Fruit fly (Drosophila melanogaster) whole organism, wandering third instar larva: ENCODE results near the gene Nha1.

Experiments
- CG9705 ChIP-seq: fragments of 200-800 bp; sonication (Bioruptor generic); optimal IDR thresholded peaks from 2 replicates; lab custom pipeline; 2018; ENCODE audit warnings: missing biosample characterization, mild to moderate bottlenecking, missing genetic modification characterization
- CrebA ChIP-seq: fragments of 200-800 bp; sonication (Bioruptor generic); optimal IDR thresholded peaks from 2 replicates; lab custom pipeline; 2016; ENCODE audit warnings: missing biosample characterization, mild to moderate bottlenecking, missing genetic modification characterization, borderline replicate concordance
- Dfd ChIP-seq: fragments of >200 bp; optimal IDR thresholded peaks from 2 replicates; lab custom pipeline; 2017; ENCODE audit warnings: missing biosample characterization, missing genetic modification characterization
- Dif ChIP-seq: fragments of 200-275, 200-300 bp; sonication (Bioruptor generic); optimal IDR thresholded peaks from 2 replicates; lab custom pipeline; 2018; ENCODE audit warnings: missing biosample characterization, missing genetic modification characterization; ENCODE audit not compliant: partially characterized antibody
- HLH106 ChIP-seq: fragments of 200-800 bp; optimal IDR thresholded peaks from 3 replicates; lab custom pipeline; 2019; ENCODE audit warnings: missing biosample characterization, mild to moderate bottlenecking, missing genetic modification characterization, moderate library complexity
- Hnf4 ChIP-seq: fragments of 200-800 bp; sonication (Bioruptor generic); optimal IDR thresholded peaks from 2 replicates; lab custom pipeline; 2016; ENCODE audit warnings: missing biosample characterization, mild to moderate bottlenecking, missing genetic modification characterization
- Hr78 ChIP-seq: fragments of >200 bp; optimal IDR thresholded peaks from 2 replicates; lab custom pipeline; 2017; ENCODE audit warnings: missing biosample characterization, missing genetic modification characterization
- Hr83 ChIP-seq: fragments of 200-300 bp; sonication (Bioruptor generic); optimal IDR thresholded peaks from 2 replicates; lab custom pipeline; 2016; ENCODE audit warnings: missing biosample characterization, mild to moderate bottlenecking, missing genetic modification characterization, moderate library complexity; ENCODE audit not compliant: poor library complexity, severe bottlenecking
- Jra ChIP-seq: sonication (Bioruptor generic); optimal IDR thresholded peaks from 2 replicates; lab custom pipeline; 2016; ENCODE audit warnings: missing biosample characterization, missing genetic modification characterization
- Myc ChIP-seq: fragments of >200 bp; optimal IDR thresholded peaks from 2 replicates; lab custom pipeline; 2017
- N ChIP-seq: fragments of >200 bp; optimal IDR thresholded peaks from 2 replicates; lab custom pipeline; 2018; ENCODE audit warnings: missing biosample characterization, missing external identifiers, missing genetic modification characterization
- OdsH ChIP-seq: fragments of 200-800 bp; sonication (Bioruptor generic); optimal IDR thresholded peaks from 2 replicates; lab custom pipeline; 2016; ENCODE audit warnings: missing biosample characterization, mild to moderate bottlenecking, missing genetic modification characterization
- Rel ChIP-seq, 2 experiments: fragments of 200-800 bp; sonication (Bioruptor generic) in 1 of 2; optimal IDR thresholded peaks; 2 replicates in 1 of 2; 3 replicates in 1 of 2; lab custom pipeline; 2016 to 2019; ENCODE audit warnings: mild to moderate bottlenecking in 2 of 2, missing biosample characterization in 2 of 2, missing genetic modification characterization in 2 of 2, moderate library complexity in 1 of 2
- Sp1 ChIP-seq: fragments of 200-800 bp; sonication (Bioruptor generic); optimal IDR thresholded peaks from 3 replicates; lab custom pipeline; 2019; ENCODE audit warnings: missing biosample characterization, mild to moderate bottlenecking, missing genetic modification characterization, moderate library complexity
- Vsx2 ChIP-seq: fragments of 200-300, 225-300 bp; sonication (Bioruptor generic); optimal IDR thresholded peaks from 2 replicates; lab custom pipeline; 2018; ENCODE audit warnings: missing biosample characterization, missing genetic modification characterization; ENCODE audit not compliant: partially characterized antibody
- br ChIP-seq: fragments of 200-800 bp; sonication (Bioruptor generic); optimal IDR thresholded peaks from 2 replicates; lab custom pipeline; 2016; ENCODE audit warnings: missing biosample characterization, missing genetic modification characterization
- brk ChIP-seq: fragments of 200-800 bp; sonication (Bioruptor generic); optimal IDR thresholded peaks from 2 replicates; lab custom pipeline; 2016; ENCODE audit warnings: missing biosample characterization, mild to moderate bottlenecking, missing genetic modification characterization
- dl ChIP-seq, 2 experiments: fragments of 175-275, 200-275 bp in 1 of 2; fragments of 200-275 bp in 1 of 2; sonication (Bioruptor generic); optimal IDR thresholded peaks; lab custom pipeline; 2018; ENCODE audit warnings: mild to moderate bottlenecking in 2 of 2, missing biosample characterization in 2 of 2, missing genetic modification characterization in 2 of 2, moderate library complexity in 2 of 2; ENCODE audit not compliant: partially characterized antibody in 2 of 2, insufficient read depth in 1 of 2
- dmrt93B ChIP-seq: fragments of 200-800 bp; sonication (Bioruptor generic); optimal IDR thresholded peaks from 2 replicates; lab custom pipeline; 2018; ENCODE audit warnings: missing biosample characterization, mild to moderate bottlenecking, missing genetic modification characterization
- dsf ChIP-seq: sonication (Bioruptor generic); optimal IDR thresholded peaks from 2 replicates; lab custom pipeline; 2016; ENCODE audit warnings: missing biosample characterization, missing genetic modification characterization, borderline replicate concordance
- ey ChIP-seq: fragments of 200-800 bp; sonication (Bioruptor generic); optimal IDR thresholded peaks from 2 replicates; lab custom pipeline; 2016; ENCODE audit warnings: missing biosample characterization, missing genetic modification characterization
- foxo ChIP-seq, 2 experiments: fragments of 200-800 bp; sonication (Bioruptor generic); optimal IDR thresholded peaks; 2 replicates in 1 of 2; 3 replicates in 1 of 2; lab custom pipeline; 2016 to 2017; ENCODE audit warnings: missing biosample characterization in 2 of 2, missing genetic modification characterization in 2 of 2
- fru ChIP-seq: fragments of 200-800 bp; sonication (Bioruptor generic); optimal IDR thresholded peaks from 3 replicates; lab custom pipeline; 2016; ENCODE audit warnings: missing biosample characterization, mild to moderate bottlenecking, missing genetic modification characterization
- h ChIP-seq: fragments of 200-800 bp; sonication (Bioruptor generic); optimal IDR thresholded peaks from 3 replicates; lab custom pipeline; 2016; ENCODE audit warnings: missing biosample characterization, mild to moderate bottlenecking, missing genetic modification characterization
- jim ChIP-seq: fragments of 175-275, 200-325 bp; sonication (Bioruptor generic); optimal IDR thresholded peaks from 2 replicates; lab custom pipeline; 2016; ENCODE audit warnings: missing biosample characterization, mild to moderate bottlenecking, missing genetic modification characterization
- pan ChIP-seq: fragments of >200 bp; optimal IDR thresholded peaks from 2 replicates; lab custom pipeline; 2017
- psq ChIP-seq: fragments of 200-800 bp; sonication (Bioruptor generic); optimal IDR thresholded peaks from 3 replicates; lab custom pipeline; 2017; ENCODE audit warnings: missing biosample characterization, mild to moderate bottlenecking, missing genetic modification characterization, moderate library complexity
- rgr ChIP-seq: fragments of 200-800 bp; sonication (Bioruptor generic); optimal IDR thresholded peaks from 3 replicates; lab custom pipeline; 2016; ENCODE audit warnings: missing biosample characterization, mild to moderate bottlenecking, missing genetic modification characterization
- sv ChIP-seq: fragments of 200-800 bp; sonication (Bioruptor generic); optimal IDR thresholded peaks from 3 replicates; lab custom pipeline; 2016; ENCODE audit warnings: missing biosample characterization, missing genetic modification characterization
- tai ChIP-seq: sonication (Bioruptor generic); optimal IDR thresholded peaks from 2 replicates; lab custom pipeline; 2016; ENCODE audit warnings: missing biosample characterization, missing genetic modification characterization
- woc ChIP-seq: sonication (Bioruptor generic); optimal IDR thresholded peaks from 2 replicates; lab custom pipeline; 2016; ENCODE audit warnings: missing biosample characterization, mild to moderate bottlenecking, missing genetic modification characterization

Gene Nha1

DNA sequence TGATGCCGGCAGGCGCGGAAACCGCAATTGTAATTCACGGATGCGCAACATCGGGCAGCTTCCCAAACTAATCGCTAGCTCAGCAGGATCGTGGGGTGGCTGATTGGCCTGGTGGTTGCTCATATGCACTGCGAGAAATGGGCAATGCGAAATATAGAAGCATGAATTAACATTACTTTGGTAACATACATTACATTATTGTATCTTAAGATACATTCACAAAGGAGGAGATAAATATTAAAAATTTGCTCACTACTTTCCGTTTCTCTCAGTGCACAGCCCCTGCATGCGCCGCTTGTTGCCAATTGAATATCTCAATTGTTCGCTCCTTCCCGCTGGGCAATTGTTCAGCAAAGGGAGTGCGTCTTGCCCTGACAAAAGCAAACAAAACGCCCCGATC is 28.8 kb downstream of the Nha1 start:
- no peak for TF ChIP-seq CrebA
- TF ChIP-seq br, result peak; percentile 13
- TF ChIP-seq pan (lab: Kevin White, UChicago), result no peak
- peak; percentile 50 for TF ChIP-seq h (GFP tag; lab: Kevin White, UChicago)
- no peak for TF ChIP-seq brk
- TF ChIP-seq fru, result peak; percentile 54
- no peak for TF ChIP-seq Myc
- peak; percentile 39 for TF ChIP-seq sv (GFP tag; lab: Kevin White, UChicago)
- TF ChIP-seq HLH106 (tag; lab: Kevin White, UChicago), result peak; percentile 55
- no peak for TF ChIP-seq tai
- TF ChIP-seq dmrt93B (GFP tag; lab: Kevin White, UChicago), result peak; percentile 17
- TF ChIP-seq foxo (GFP tag; optimal IDR thresholded peaks at IDR 0.05; lab: Kevin White, UChicago), result peak in 1 of 2 experiments; percentile 58
- no peak for TF ChIP-seq rgr (GFP tag; lab: Kevin White, UChicago)
- TF ChIP-seq Vsx2 (GFP tag; lab: Kevin White, UChicago), result no peak
- TF ChIP-seq Sp1 (GFP tag; lab: Kevin White, UChicago), result no peak
- TF ChIP-seq woc (GFP tag; lab: Kevin White, UChicago), result peak; percentile 22
- peak; percentile 35 for TF ChIP-seq ey (GFP tag; lab: Kevin White, UChicago)
- no peak for TF ChIP-seq Hr83

DNA sequence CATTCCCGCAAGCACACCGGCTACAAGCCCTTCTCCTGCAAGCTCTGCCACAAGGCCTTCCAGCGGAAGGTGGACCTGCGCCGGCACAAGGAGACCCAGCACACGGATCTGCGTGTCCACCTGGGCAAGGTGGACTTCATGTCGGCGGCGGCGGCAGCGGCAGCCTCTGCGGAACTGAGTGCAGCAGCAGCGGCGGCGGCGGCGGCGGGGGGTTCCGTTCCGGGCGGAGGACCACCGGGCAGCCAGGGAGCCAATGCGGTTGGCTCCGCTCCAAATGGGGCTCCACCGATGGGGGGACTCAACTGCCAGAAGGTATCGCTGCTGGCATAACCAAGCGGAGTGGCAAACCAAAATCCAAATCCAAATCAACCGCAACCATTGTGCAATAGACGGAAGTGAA is 32.4 kb downstream of the Nha1 start:
- TF ChIP-seq Dfd (GFP tag; lab: Kevin White, UChicago), result peak; percentile 96
- no peak for TF ChIP-seq CG9705 (GFP tag; lab: Kevin White, UChicago)

DNA sequence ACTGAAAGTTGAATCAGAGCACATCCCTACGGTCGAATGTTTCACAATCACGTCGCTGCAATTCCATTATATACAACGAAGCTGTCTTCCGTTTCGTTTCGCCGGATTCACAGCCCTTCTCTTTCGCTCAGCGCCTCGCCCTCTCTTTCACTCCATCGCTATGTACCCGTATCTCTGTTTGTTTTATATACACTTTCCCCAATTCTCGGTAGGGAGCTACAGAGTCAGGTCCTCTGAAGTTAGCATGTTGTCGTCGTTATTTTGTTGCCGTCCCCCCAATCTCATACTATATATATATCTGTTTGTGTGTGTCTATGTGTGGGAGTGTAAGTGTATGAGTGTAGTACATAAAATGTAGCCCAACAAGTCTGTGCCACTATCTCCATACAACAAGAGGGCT is 34.1 kb downstream of the Nha1 start:
- no peak for TF ChIP-seq psq
- no peak for TF ChIP-seq Vsx2 (GFP tag; lab: Kevin White, UChicago)
- no peak for TF ChIP-seq Myc
- no peak for TF ChIP-seq Dif (GFP tag; lab: Kevin White, UChicago)
- TF ChIP-seq dl (GFP tag; optimal IDR thresholded peaks at IDR 0.05; lab: Kevin White, UChicago; ENCODE audit: insufficient read depth in 1 of 2, partially characterized antibody in 2 of 2), result no peak
- no peak for TF ChIP-seq Jra (GFP tag; lab: Kevin White, UChicago)
- no peak for TF ChIP-seq Hr78 (GFP tag; lab: Kevin White, UChicago)
- TF ChIP-seq Rel (GFP tag; optimal IDR thresholded peaks at IDR 0.05; lab: Kevin White, UChicago), result no peak
- TF ChIP-seq Rel (tag; optimal IDR thresholded peaks at IDR 0.05; lab: Kevin White, UChicago), result no peak
- TF ChIP-seq tai, result no peak
- TF ChIP-seq Hnf4 (GFP tag; lab: Kevin White, UChicago), result no peak
- TF ChIP-seq jim, result no peak
- TF ChIP-seq Dfd (GFP tag; lab: Kevin White, UChicago), result no peak

DNA sequence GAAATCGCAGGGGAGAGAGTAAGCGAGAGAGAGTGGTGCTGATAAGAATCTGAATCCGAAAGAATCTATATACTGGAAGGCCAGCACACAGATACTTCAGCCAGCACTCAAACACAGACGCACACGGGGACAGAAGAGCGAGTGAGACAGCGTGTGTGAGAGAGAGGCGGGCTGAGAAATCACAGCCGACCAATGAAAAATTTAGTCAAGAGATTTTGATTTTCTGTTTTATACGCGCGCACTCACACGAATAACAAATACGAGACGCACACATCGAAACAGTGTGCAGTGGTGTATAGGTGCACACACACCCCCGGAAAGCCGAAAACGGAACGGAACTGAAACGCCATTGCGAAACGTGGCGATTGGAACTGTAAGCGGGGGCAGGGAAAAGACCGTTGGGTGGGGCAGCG is 36.5 kb downstream of the Nha1 start:
- TF ChIP-seq N (peak; percentile 70), Myc (no peak)

DNA sequence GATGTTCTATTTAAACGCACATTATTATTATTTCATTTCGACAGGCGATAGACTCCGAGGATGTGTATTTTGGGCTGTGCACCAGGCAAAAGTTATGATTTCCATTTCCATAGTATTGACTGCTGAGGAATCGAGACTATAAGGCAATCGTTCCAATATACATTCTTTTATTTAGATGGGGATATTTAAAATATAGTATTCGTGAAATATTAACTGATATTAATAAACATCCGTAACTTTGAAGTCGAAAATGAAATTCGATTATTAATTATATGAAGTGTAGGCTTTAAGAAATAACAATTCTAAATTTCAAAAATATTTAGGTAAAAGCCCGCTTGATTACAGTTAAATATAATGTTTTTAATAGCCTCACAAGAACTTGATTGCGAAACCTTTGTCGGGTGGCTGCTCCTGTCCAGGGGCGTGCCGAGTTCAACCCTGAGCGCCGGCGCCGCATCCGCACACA is 39.9 kb downstream of the Nha1 start:
- TF ChIP-seq Dif (GFP tag; lab: Kevin White, UChicago) (no peak), fru (peak; percentile 30), Hr78 (GFP tag; lab: Kevin White, UChicago) (no peak), HLH106 (tag; lab: Kevin White, UChicago) (no peak), CrebA (no peak), Myc (no peak), tai (no peak), Dfd (GFP tag; lab: Kevin White, UChicago) (no peak), Jra (GFP tag; lab: Kevin White, UChicago) (no peak), Hnf4 (GFP tag; lab: Kevin White, UChicago) (no peak), foxo (GFP tag; optimal IDR thresholded peaks at IDR 0.05; lab: Kevin White, UChicago) (peak in 1 of 2 experiments; percentile 28)

DNA sequence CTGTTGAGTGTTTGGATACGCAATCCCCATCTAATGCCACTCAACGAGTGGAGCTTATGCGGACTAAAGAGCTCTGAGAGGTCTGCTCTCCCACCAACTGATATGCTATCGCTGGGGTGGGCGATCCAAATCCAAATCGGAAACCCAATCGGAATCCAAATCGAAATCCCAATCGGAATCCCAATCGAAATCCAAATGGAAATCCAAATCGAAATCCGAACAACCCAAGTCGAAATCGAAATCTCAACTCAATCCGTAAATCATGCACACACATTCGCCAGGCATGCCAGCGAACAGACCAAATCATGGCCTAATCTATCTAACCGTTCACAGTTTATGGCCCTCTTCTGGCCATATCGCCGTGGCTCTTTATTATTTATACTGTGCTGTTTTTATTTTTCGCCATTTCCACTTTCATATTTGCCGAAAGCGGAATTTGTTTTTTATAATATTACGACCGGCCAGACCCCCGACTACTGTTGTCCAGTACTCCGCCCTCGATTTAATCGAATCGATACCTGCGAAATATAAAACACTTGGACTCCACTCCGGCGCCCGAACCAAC is 42.5 kb downstream of the Nha1 start:
- TF ChIP-seq dsf, result no peak
- TF ChIP-seq Sp1 (GFP tag; lab: Kevin White, UChicago), result peak; percentile 0
- no peak for TF ChIP-seq OdsH
